Worm (Caenorhabditis elegans) whole organism, L2 larva: ENCODE data around the gene Y45G12C.10.

Experiments used
- R02D3.7 ChIP-seq: fragments of 150-350 bp; optimal IDR thresholded peaks from 2 replicates; lab custom pipeline; 2014; ENCODE audit warnings: missing biosample characterization, missing genetic modification characterization
- ama-1 ChIP-seq: fragments of 150-350 bp; optimal IDR thresholded peaks from 2 replicates; lab custom pipeline; 2018; ENCODE audit warnings: inconsistent platforms
- blmp-1 ChIP-seq: sonication (generic microtip); optimal IDR thresholded peaks from 2 replicates; lab custom pipeline; 2017; ENCODE audit warnings: missing genetic modification characterization, mild to moderate bottlenecking, missing compliant biosample characterization, antibody characterized with exemption, moderate library complexity; ENCODE audit not compliant: insufficient read depth
- ceh-82 ChIP-seq: fragments of 150-350 bp; optimal IDR thresholded peaks from 2 replicates; lab custom pipeline; 2014; ENCODE audit warnings: missing biosample characterization, missing genetic modification characterization
- egl-27 ChIP-seq: sonication (generic microtip); optimal IDR thresholded peaks from 3 replicates; lab custom pipeline; 2017; ENCODE audit warnings: missing biosample characterization, missing genetic modification reagents, missing genetic modification characterization
- elt-1 ChIP-seq: fragments of 150-350 bp; optimal IDR thresholded peaks from 2 replicates; lab custom pipeline; 2014; ENCODE audit warnings: missing biosample characterization, missing genetic modification characterization
- lin-11 ChIP-seq: fragments of 150-350 bp; sonication (generic microtip); optimal IDR thresholded peaks from 2 replicates; lab custom pipeline; 2014; ENCODE audit warnings: missing biosample characterization, missing genetic modification characterization, inconsistent platforms, mixed read lengths
- lin-13 ChIP-seq: fragments of 150-350 bp; optimal IDR thresholded peaks from 2 replicates; lab custom pipeline; 2014; ENCODE audit warnings: missing biosample characterization, missing genetic modification reagents, missing genetic modification characterization
- nhr-11 ChIP-seq: fragments of 150-350 bp; optimal IDR thresholded peaks from 2 replicates; lab custom pipeline; 2014; ENCODE audit warnings: missing biosample characterization, missing genetic modification characterization
- unc-62 ChIP-seq: fragments of 150-350 bp; optimal IDR thresholded peaks from 2 replicates; lab custom pipeline; 2014; ENCODE audit warnings: missing biosample characterization, missing genetic modification reagents, missing genetic modification characterization
- zag-1 ChIP-seq: fragments of 150-350 bp; optimal IDR thresholded peaks from 2 replicates; lab custom pipeline; 2014; ENCODE audit warnings: missing biosample characterization, missing genetic modification characterization

ce11 chrV:2565525-2565924, 29.3 kb upstream of the Y45G12C.10 start, which contains the start of gene Y45G12C.1:
- TF ChIP-seq blmp-1 (tag; lab: Kevin White, UChicago) (no peak), ceh-82 (no peak), unc-62 (GFP tag; lab: Kevin White, UChicago) (no peak), elt-1 (tag; lab: Kevin White, UChicago) (no peak), egl-27 (no peak), R02D3.7 (tag; lab: Kevin White, UChicago) (no peak), ama-1 (lab: Kevin White, UChicago) (no peak), lin-11 (tag; lab: Kevin White, UChicago) (no peak), lin-13 (GFP tag; lab: Kevin White, UChicago) (no peak), nhr-11 (tag; lab: Kevin White, UChicago) (no peak), zag-1 (tag; lab: Kevin White, UChicago) (no peak)
